Worm (Caenorhabditis elegans) whole organism, young adult: ENCODE data around the gene Y37A1A.3.

ENCODE experiments used
- B0019.2 ChIP-seq: fragments of 200-800 bp; sonication (Bioruptor generic); conservative IDR thresholded peaks from 2 replicates; pipeline ENCODE4 v1.3.6; 2022; ENCODE audit warnings: missing genetic modification reagents, missing genetic modification characterization, missing compliant biosample characterization
- B0336.3 ChIP-seq: fragments of 200-800 bp; sonication (Bioruptor generic); IDR thresholded peaks from 2 replicates; pipeline ENCODE4 v1.3.6; 2022; ENCODE audit warnings: missing genetic modification characterization, missing compliant biosample characterization
- F10E7.11 ChIP-seq: sonication (generic microtip); optimal IDR thresholded peaks from 2 replicates; lab custom pipeline; 2017; ENCODE audit warnings: mild to moderate bottlenecking, missing genetic modification characterization, moderate library complexity, missing compliant biosample characterization
- F33H1.4 ChIP-seq: fragments of 200-800 bp; sonication (Bioruptor generic); IDR thresholded peaks from 2 replicates; pipeline ENCODE4 v1.3.6; 2022; ENCODE audit warnings: missing genetic modification reagents, missing genetic modification characterization, missing compliant biosample characterization
- F52B5.7 ChIP-seq: sonication (generic microtip); optimal IDR thresholded peaks from 2 replicates; lab custom pipeline; 2016; ENCODE audit warnings: mild to moderate bottlenecking, missing genetic modification characterization, missing compliant biosample characterization
- F57C9.4 ChIP-seq: sonication (generic microtip); optimal IDR thresholded peaks from 2 replicates; lab custom pipeline; 2017; ENCODE audit warnings: mild to moderate bottlenecking, missing genetic modification characterization, missing compliant biosample characterization
- K11D2.4 ChIP-seq: fragments of 200-800 bp; sonication (Bioruptor generic); IDR thresholded peaks from 2 replicates; pipeline ENCODE4 v1.3.6; 2022; ENCODE audit warnings: missing genetic modification reagents, missing genetic modification characterization, missing compliant biosample characterization
- K12H6.12 ChIP-seq: fragments of 200-800 bp; sonication (Bioruptor generic); optimal IDR thresholded peaks from 2 replicates; lab custom pipeline; 2018; ENCODE audit warnings: mild to moderate bottlenecking, missing genetic modification characterization, missing compliant biosample characterization
- T07F8.4 ChIP-seq: sonication (generic microtip); optimal IDR thresholded peaks from 2 replicates; lab custom pipeline; 2016; ENCODE audit warnings: mild to moderate bottlenecking, missing genetic modification characterization, moderate library complexity, missing compliant biosample characterization
- T26A5.8 ChIP-seq: sonication (generic microtip); optimal IDR thresholded peaks from 2 replicates; lab custom pipeline; 2016; ENCODE audit warnings: missing genetic modification characterization, missing compliant biosample characterization
- Y53F4B.3 ChIP-seq: fragments of 200-800 bp; sonication (Bioruptor generic); IDR thresholded peaks from 2 replicates; pipeline ENCODE4 v1.3.6; 2022; ENCODE audit warnings: missing genetic modification reagents, missing genetic modification characterization, missing compliant biosample characterization
- Y79H2A.3 ChIP-seq: fragments of 200-800 bp; sonication (Bioruptor generic); conservative IDR thresholded peaks from 2 replicates; pipeline ENCODE4 v1.3.6; 2022; ENCODE audit warnings: missing genetic modification reagents, missing genetic modification characterization, missing compliant biosample characterization
- attf-5 ChIP-seq: fragments of 200-800 bp; sonication (Bioruptor generic); optimal IDR thresholded peaks from 2 replicates; lab custom pipeline; 2018; ENCODE audit warnings: mild to moderate bottlenecking, missing genetic modification characterization, missing compliant biosample characterization
- bed-1 ChIP-seq: fragments of 200-800 bp; sonication (Bioruptor generic); IDR thresholded peaks from 2 replicates; pipeline ENCODE4 v1.3.6; 2022; ENCODE audit warnings: missing genetic modification reagents, missing genetic modification characterization, missing compliant biosample characterization
- ceh-100 ChIP-seq: fragments of 200-800 bp; sonication (Bioruptor generic); IDR thresholded peaks from 2 replicates; pipeline ENCODE4 v1.3.6; 2022; ENCODE audit warnings: missing genetic modification reagents, missing genetic modification characterization, missing compliant biosample characterization
- ceh-27 ChIP-seq: fragments of 200-800 bp; sonication (Bioruptor generic); optimal IDR thresholded peaks from 2 replicates; lab custom pipeline; 2018; ENCODE audit warnings: mild to moderate bottlenecking, missing genetic modification characterization, moderate library complexity, missing compliant biosample characterization
- ceh-40 ChIP-seq: fragments of 200-800 bp; sonication (Bioruptor generic); IDR thresholded peaks from 2 replicates; pipeline ENCODE4 v1.3.6; 2022; ENCODE audit warnings: missing genetic modification characterization, missing compliant biosample characterization
- die-1 ChIP-seq: sonication (generic microtip); optimal IDR thresholded peaks from 2 replicates; lab custom pipeline; 2016; ENCODE audit warnings: missing genotype, mild to moderate bottlenecking, missing genetic modification characterization, missing compliant biosample characterization
- dox-1 ChIP-seq: fragments of 200-800 bp; sonication (Bioruptor generic); IDR thresholded peaks from 2 replicates; pipeline ENCODE4 v1.3.6; 2022; ENCODE audit warnings: missing genetic modification reagents, missing genetic modification characterization, missing compliant biosample characterization
- egl-44 ChIP-seq: fragments of 200-800 bp; sonication (Bioruptor generic); IDR thresholded peaks from 2 replicates; pipeline ENCODE4 v1.3.6; 2022; ENCODE audit warnings: missing genetic modification reagents, missing genetic modification characterization, missing compliant biosample characterization
- ets-4 ChIP-seq: fragments of 200-800 bp; sonication (Bioruptor generic); optimal IDR thresholded peaks from 2 replicates; lab custom pipeline; 2018; ENCODE audit warnings: mild to moderate bottlenecking, missing genetic modification characterization, missing compliant biosample characterization
- fkh-3 ChIP-seq: sonication (generic microtip); optimal IDR thresholded peaks from 2 replicates; lab custom pipeline; 2016; ENCODE audit warnings: mild to moderate bottlenecking, missing genetic modification characterization, missing compliant biosample characterization
- hrde-1 ChIP-seq: sonication (generic microtip); optimal IDR thresholded peaks from 2 replicates; lab custom pipeline; 2016; ENCODE audit warnings: missing genetic modification characterization, mild to moderate bottlenecking, missing compliant biosample characterization, moderate library complexity, missing genotype, missing genetic modification reagents, borderline replicate concordance
- hsf-1 ChIP-seq: fragments of 200-800 bp; sonication (Bioruptor generic); IDR thresholded peaks from 2 replicates; pipeline ENCODE4 v1.3.6; 2022; ENCODE audit warnings: missing genetic modification reagents, missing genetic modification characterization, missing compliant biosample characterization
- let-526 ChIP-seq: fragments of 200-800 bp; sonication (Bioruptor generic); IDR thresholded peaks from 2 replicates; pipeline ENCODE4 v1.3.6; 2022; ENCODE audit warnings: missing genetic modification reagents, missing genetic modification characterization, missing compliant biosample characterization
- lin-40 ChIP-seq: sonication (generic microtip); optimal IDR thresholded peaks from 2 replicates; lab custom pipeline; 2016; ENCODE audit warnings: missing genetic modification characterization, mild to moderate bottlenecking, missing compliant biosample characterization, missing genotype, missing genetic modification reagents
- lir-1 ChIP-seq: fragments of 200-800 bp; sonication (Bioruptor generic); conservative IDR thresholded peaks from 2 replicates; pipeline ENCODE4 v1.3.6; 2022; ENCODE audit warnings: missing genetic modification reagents, missing genetic modification characterization, missing compliant biosample characterization
- madf-3 ChIP-seq: fragments of 200-800 bp; sonication (Bioruptor generic); IDR thresholded peaks from 2 replicates; pipeline ENCODE4 v1.3.6; 2022; ENCODE audit warnings: missing genetic modification reagents, missing genetic modification characterization, missing compliant biosample characterization
- mel-28 ChIP-seq: sonication (generic microtip); optimal IDR thresholded peaks from 2 replicates; lab custom pipeline; 2016; ENCODE audit warnings: borderline replicate concordance, mild to moderate bottlenecking, missing genetic modification characterization, missing compliant biosample characterization
- mes-4 ChIP-seq: sonication (generic microtip); optimal IDR thresholded peaks from 2 replicates; lab custom pipeline; 2016; ENCODE audit warnings: missing genotype, missing genetic modification characterization, missing compliant biosample characterization
- mxl-1 ChIP-seq: sonication (generic microtip); optimal IDR thresholded peaks from 2 replicates; lab custom pipeline; 2016; ENCODE audit warnings: missing genetic modification characterization, missing compliant biosample characterization
- nfyb-1 ChIP-seq: fragments of 200-800 bp; sonication (Bioruptor generic); IDR thresholded peaks from 2 replicates; pipeline ENCODE4 v1.3.6; 2022; ENCODE audit warnings: missing genetic modification reagents, missing genetic modification characterization, missing compliant biosample characterization
- nhr-179 ChIP-seq: sonication (generic microtip); optimal IDR thresholded peaks from 2 replicates; lab custom pipeline; 2016; ENCODE audit warnings: mild to moderate bottlenecking, missing genetic modification characterization, missing compliant biosample characterization
- nhr-80 ChIP-seq: sonication (generic microtip); optimal IDR thresholded peaks from 2 replicates; lab custom pipeline; 2016; ENCODE audit warnings: missing genetic modification characterization, missing compliant biosample characterization
- nhr-90 ChIP-seq: sonication (generic microtip); optimal IDR thresholded peaks from 2 replicates; lab custom pipeline; 2016; ENCODE audit warnings: missing genotype, mild to moderate bottlenecking, missing genetic modification characterization, missing compliant biosample characterization
- pbrm-1 ChIP-seq: fragments of 200-800 bp; sonication (Bioruptor generic); IDR thresholded peaks from 2 replicates; pipeline ENCODE4 v1.3.6; 2022; ENCODE audit warnings: missing genetic modification reagents, missing genetic modification characterization, missing compliant biosample characterization
- pha-4 ChIP-seq: fragments of 150-350 bp; sonication (generic microtip); optimal IDR thresholded peaks from 2 replicates; lab custom pipeline; 2014; ENCODE audit warnings: missing biosample characterization, missing genetic modification reagents, missing genetic modification characterization
- rec-8 ChIP-seq, 2 experiments: sonication (generic microtip); optimal IDR thresholded peaks; 2 replicates each; lab custom pipeline; 2016; ENCODE audit warnings: mild to moderate bottlenecking in 2 of 2, missing genetic modification characterization in 2 of 2, missing genetic modification reagents in 2 of 2, missing genotype in 2 of 2, missing biosample characterization in 1 of 2, missing compliant biosample characterization in 1 of 2, moderate library complexity in 1 of 2
- repo-1 ChIP-seq: sonication (generic microtip); optimal IDR thresholded peaks from 2 replicates; lab custom pipeline; 2017; ENCODE audit warnings: mild to moderate bottlenecking, missing genetic modification characterization, missing compliant biosample characterization
- sea-2 ChIP-seq: fragments of 200-800 bp; sonication (Bioruptor generic); IDR thresholded peaks from 2 replicates; pipeline ENCODE4 v1.3.6; 2022; ENCODE audit warnings: missing genetic modification characterization, missing compliant biosample characterization
- snpc-1.1 ChIP-seq: sonication (generic microtip); optimal IDR thresholded peaks from 2 replicates; lab custom pipeline; 2017; ENCODE audit warnings: missing genetic modification characterization, mild to moderate bottlenecking, missing compliant biosample characterization, antibody characterized with exemption, moderate library complexity, missing genotype, missing genetic modification reagents; ENCODE audit not compliant: insufficient read depth
- tbp1 ChIP-seq: fragments of 200-800 bp; sonication (Bioruptor generic); optimal IDR thresholded peaks from 2 replicates; lab custom pipeline; 2018; ENCODE audit warnings: mild to moderate bottlenecking, missing genetic modification characterization, missing compliant biosample characterization
- tlf-1 ChIP-seq: fragments of 200-800 bp; sonication (Bioruptor generic); optimal IDR thresholded peaks from 2 replicates; lab custom pipeline; 2018; ENCODE audit warnings: mild to moderate bottlenecking, missing genetic modification characterization, missing compliant biosample characterization
- unc-130 ChIP-seq: sonication (generic microtip); optimal IDR thresholded peaks from 2 replicates; lab custom pipeline; 2016; ENCODE audit warnings: missing genetic modification reagents, missing genetic modification characterization, missing compliant biosample characterization
- unc-62 ChIP-seq: fragments of 150-350 bp; optimal IDR thresholded peaks from 2 replicates; lab custom pipeline; 2014; ENCODE audit warnings: missing biosample characterization, missing genetic modification reagents, missing genetic modification characterization
- xnd-1 ChIP-seq: sonication (generic microtip); optimal IDR thresholded peaks from 2 replicates; lab custom pipeline; 2016; ENCODE audit warnings: missing genotype, missing genetic modification reagents, missing genetic modification characterization, missing compliant biosample characterization
- zfh-2 ChIP-seq: fragments of 200-800 bp; sonication (Bioruptor generic); conservative IDR thresholded peaks from 2 replicates; pipeline ENCODE4 v1.3.6; 2022; ENCODE audit warnings: missing genetic modification reagents, missing genetic modification characterization, missing compliant biosample characterization
- ztf-26 ChIP-seq: sonication (generic microtip); optimal IDR thresholded peaks from 2 replicates; lab custom pipeline; 2017; ENCODE audit warnings: missing genetic modification characterization, missing compliant biosample characterization

The Y37A1A.3 gene

ce11 chrIV:13887408-13888163 is 15.1 kb downstream of the Y37A1A.3 start, which contains the start of gene lin-66 (continued):
- TF ChIP-seq let-526 (GFP tag; lab: Robert Waterston, UW): peak; percentile 50; the same call in 1 of the 2 replicates
- no peak for TF ChIP-seq bed-1 (GFP tag; lab: Robert Waterston, UW)
- no peak for TF ChIP-seq F10E7.11 (tag; lab: Kevin White, UChicago)
- peak; percentile 42 for TF ChIP-seq ets-4 (GFP tag; lab: Kevin White, UChicago)
- TF ChIP-seq K12H6.12 (tag; lab: Kevin White, UChicago): peak; percentile 96
- TF ChIP-seq pha-4 (tag; lab: Kevin White, UChicago): no peak
- TF ChIP-seq T07F8.4 (tag; lab: Kevin White, UChicago): no peak
- peak; percentile 90 for TF ChIP-seq nfyb-1 (GFP tag; lab: Robert Waterston, UW)
- TF ChIP-seq ceh-27 (GFP tag; lab: Kevin White, UChicago): peak; percentile 93
- peak; percentile 70 for TF ChIP-seq F52B5.7 (tag; lab: Kevin White, UChicago)
- peak; percentile 94 for TF ChIP-seq attf-5 (GFP tag; lab: Kevin White, UChicago)
- peak; percentile 99 for TF ChIP-seq zfh-2 (GFP tag; lab: Robert Waterston, UW)
- no peak for TF ChIP-seq xnd-1 (tag; lab: Kevin White, UChicago)
- TF ChIP-seq egl-44 (GFP tag; lab: Robert Waterston, UW): peak; percentile 64; the same call in 1 of the 2 replicates
- no peak for TF ChIP-seq Y53F4B.3
- no peak for TF ChIP-seq snpc-1.1 (tag; lab: Kevin White, UChicago)
- peak; percentile 87 for TF ChIP-seq ztf-26 (tag; lab: Kevin White, UChicago)
- peak; percentile 65 for TF ChIP-seq tlf-1 (GFP tag; lab: Kevin White, UChicago)
- no peak for TF ChIP-seq ceh-100 (GFP tag; lab: Robert Waterston, UW)
- TF ChIP-seq nhr-80: peak; percentile 85
- no peak for TF ChIP-seq ceh-40 (GFP tag; lab: Robert Waterston, UW)
- TF ChIP-seq Y79H2A.3 (GFP tag; lab: Robert Waterston, UW): no peak
- TF ChIP-seq F57C9.4: no peak
- TF ChIP-seq madf-3 (GFP tag; lab: Robert Waterston, UW): 0 out of 2 replicates have a peak, but pooled peaks have one; percentile 48
- TF ChIP-seq rec-8 (tag; optimal IDR thresholded peaks at IDR 0.05; lab: Kevin White, UChicago): peak in 1 of 2 experiments; percentile 28
- peak; percentile 69 for TF ChIP-seq nhr-90
- 0 out of 2 replicates have a peak, but pooled peaks have one; percentile 23 for TF ChIP-seq sea-2 (GFP tag; lab: Robert Waterston, UW)
- TF ChIP-seq unc-62 (GFP tag; lab: Kevin White, UChicago): no peak
- peak; percentile 86 for TF ChIP-seq dox-1 (GFP tag; lab: Robert Waterston, UW)
- TF ChIP-seq hrde-1 (tag; lab: Kevin White, UChicago): no peak
- TF ChIP-seq fkh-3 (tag; lab: Kevin White, UChicago): no peak
- no peak for TF ChIP-seq nhr-179 (tag; lab: Kevin White, UChicago)
- TF ChIP-seq unc-130: no peak
- peak; percentile 75 for TF ChIP-seq repo-1 (tag; lab: Kevin White, UChicago)
- TF ChIP-seq pbrm-1: peak; percentile 78; the same call in 1 of the 2 replicates
- no peak for TF ChIP-seq B0019.2 (GFP tag; lab: Robert Waterston, UW)
- TF ChIP-seq die-1 (tag; lab: Kevin White, UChicago): peak; percentile 74
- TF ChIP-seq mes-4 (tag; lab: Kevin White, UChicago): no peak
- TF ChIP-seq B0336.3: peak; percentile 94
- no peak for TF ChIP-seq mel-28 (tag; lab: Kevin White, UChicago)
- TF ChIP-seq tbp1 (GFP tag; lab: Kevin White, UChicago): peak; percentile 53
- peak; percentile 53 for TF ChIP-seq F33H1.4 (GFP tag; lab: Robert Waterston, UW)
- TF ChIP-seq K11D2.4 (GFP tag; lab: Robert Waterston, UW): peak; percentile 73
- no peak for TF ChIP-seq mxl-1 (tag; lab: Kevin White, UChicago)
- TF ChIP-seq lin-40 (tag; lab: Kevin White, UChicago): peak; percentile 91
- TF ChIP-seq lir-1 (GFP tag; lab: Robert Waterston, UW): peak; percentile 94
- TF ChIP-seq T26A5.8 (tag; lab: Kevin White, UChicago): no peak
- TF ChIP-seq hsf-1 (GFP tag; lab: Robert Waterston, UW): peak; percentile 60; the same call in 1 of the 2 replicates
